Fruit fly (Drosophila melanogaster) whole organism: Measurements from ENCODE around the gene ppk.

Experiments
- Dll ChIP-seq: fragments of >200 bp; optimal IDR thresholded peaks from 2 replicates; lab custom pipeline; 2017
- pan ChIP-seq: fragments of >200 bp; optimal IDR thresholded peaks from 2 replicates; lab custom pipeline; 2017
- psq ChIP-seq: fragments of >200 bp; optimal IDR thresholded peaks from 2 replicates; lab custom pipeline; 2017
- usp ChIP-seq: fragments of >200 bp; optimal IDR thresholded peaks from 2 replicates; lab custom pipeline; 2017; ENCODE audit warnings: missing biosample characterization, missing genetic modification characterization, mixed read lengths

DNA sequence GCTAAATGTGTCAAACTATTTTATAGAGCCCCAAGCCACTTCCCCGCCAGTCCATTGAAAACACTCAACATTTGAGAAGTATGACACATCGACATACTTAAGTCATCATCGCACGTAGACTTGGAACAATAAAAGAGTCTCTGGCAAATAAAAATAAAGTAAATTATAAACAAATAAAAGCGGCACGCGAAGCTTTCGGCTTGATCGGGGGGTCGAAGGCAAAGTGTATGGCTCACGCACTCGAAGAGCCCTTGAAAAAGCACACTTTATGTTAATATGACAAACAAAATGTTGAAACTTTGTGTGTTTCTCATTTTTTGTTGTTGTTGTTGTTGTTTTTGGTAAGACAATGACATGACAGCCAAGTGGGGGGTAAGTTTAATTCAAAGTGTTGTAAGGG lies 15.3 kb upstream of the ppk start:
- TF ChIP-seq usp (GFP tag; lab: Kevin White, UChicago) (no peak), psq (lab: Kevin White, UChicago) (no peak), Dll (lab: Kevin White, UChicago) (no peak), pan (lab: Kevin White, UChicago) (no peak)
